Fruit fly (Drosophila melanogaster) whole organism, embryonic: ENCODE results near the gene CG3764.

Source experiments
- CG12659 ChIP-seq: fragments of 200-800 bp; sonication (Bioruptor generic); optimal IDR thresholded peaks from 3 replicates; lab custom pipeline; 2017; ENCODE audit warnings: mild to moderate bottlenecking, missing biosample characterization, missing genetic modification reagents, missing genetic modification characterization
- CG13894 ChIP-seq: fragments of 200-800 bp; sonication (Bioruptor generic); optimal IDR thresholded peaks from 3 replicates; lab custom pipeline; 2018; ENCODE audit warnings: missing biosample characterization, mild to moderate bottlenecking, missing genetic modification characterization, moderate library complexity
- CG16813 ChIP-seq: fragments of 200-800 bp; sonication (Bioruptor generic); IDR thresholded peaks from 3 replicates; pipeline ENCODE4 v1.3.6; 2022; ENCODE audit warnings: missing biosample characterization, missing genetic modification characterization; ENCODE audit not compliant: partially characterized antibody
- CG2116 ChIP-seq: fragments of 200-800 bp; sonication (Bioruptor generic); optimal IDR thresholded peaks from 3 replicates; lab custom pipeline; 2018; ENCODE audit warnings: missing biosample characterization, mild to moderate bottlenecking, missing genetic modification characterization
- CG2202 ChIP-seq: fragments of 200-800 bp; sonication (Bioruptor generic); optimal IDR thresholded peaks from 2 replicates; lab custom pipeline; 2018; ENCODE audit warnings: missing biosample characterization, mild to moderate bottlenecking, missing genetic modification characterization
- CG2712 ChIP-seq: fragments of 200-800 bp; optimal IDR thresholded peaks from 3 replicates; lab custom pipeline; 2019; ENCODE audit warnings: missing biosample characterization, mild to moderate bottlenecking, missing genetic modification characterization, moderate library complexity
- CG31441 ChIP-seq: fragments of 200-800 bp; sonication (Bioruptor generic); IDR thresholded peaks from 2 replicates; pipeline ENCODE4 v1.3.6; 2022; ENCODE audit warnings: missing biosample characterization, missing genetic modification characterization
- CG3281 ChIP-seq: fragments of 200-800 bp; sonication (Bioruptor generic); optimal IDR thresholded peaks from 3 replicates; lab custom pipeline; 2017; ENCODE audit warnings: missing biosample characterization, mild to moderate bottlenecking, missing genetic modification characterization
- CG3726 ChIP-seq: fragments of 200-800 bp; sonication (Bioruptor generic); IDR thresholded peaks from 3 replicates; pipeline ENCODE4, ENCODE4 v1.3.6; 2022; ENCODE audit warnings: missing biosample characterization, missing genetic modification characterization
- CG7745 ChIP-seq: fragments of 200-800 bp; sonication (Bioruptor generic); optimal IDR thresholded peaks from 2 replicates; lab custom pipeline; 2018; ENCODE audit warnings: missing biosample characterization, mild to moderate bottlenecking, missing genetic modification characterization, moderate library complexity
- CG7839 ChIP-seq: fragments of 200-800 bp; sonication (Bioruptor generic); optimal IDR thresholded peaks from 3 replicates; lab custom pipeline; 2018; ENCODE audit warnings: missing biosample characterization, mild to moderate bottlenecking, missing genetic modification characterization, moderate library complexity
- CG8478 ChIP-seq: fragments of >200 bp; optimal IDR thresholded peaks from 2 replicates; lab custom pipeline; 2018
- CG9932 ChIP-seq: fragments of 200-800 bp; sonication (Bioruptor generic); IDR thresholded peaks from 2 replicates; pipeline ENCODE4 v1.3.6; 2022; ENCODE audit warnings: missing biosample characterization, missing genetic modification characterization
- CHES-1-like ChIP-seq: fragments of 200-800 bp; sonication (Bioruptor generic); optimal IDR thresholded peaks from 2 replicates; lab custom pipeline; 2016; ENCODE audit warnings: missing biosample characterization, missing genetic modification characterization
- Camta ChIP-seq: fragments of 200-800 bp; sonication (Bioruptor generic); optimal IDR thresholded peaks from 2 replicates; lab custom pipeline; 2016; ENCODE audit warnings: missing biosample characterization, missing genetic modification characterization
- Chrac-16 ChIP-seq: fragments of 200-800 bp; sonication (Bioruptor generic); optimal IDR thresholded peaks from 3 replicates; lab custom pipeline; 2016; ENCODE audit warnings: missing biosample characterization, missing genetic modification characterization
- Gug ChIP-seq: fragments of 200-800 bp; sonication (Bioruptor generic); IDR thresholded peaks from 4 replicates; pipeline ENCODE4 v1.3.6; 2022; ENCODE audit warnings: missing biosample characterization, missing genetic modification characterization
- H2.0 ChIP-seq: fragments of 200-800 bp; sonication (Bioruptor generic); IDR thresholded peaks from 2 replicates; pipeline ENCODE4 v1.3.6; 2022; ENCODE audit warnings: missing biosample characterization, missing genetic modification characterization
- Hr3 ChIP-seq: fragments of 200-800 bp; sonication (Bioruptor generic); optimal IDR thresholded peaks from 3 replicates; lab custom pipeline; 2016; ENCODE audit warnings: missing biosample characterization, missing genetic modification characterization
- Mes4 ChIP-seq: fragments of 200-800 bp; sonication (Bioruptor generic); optimal IDR thresholded peaks from 2 replicates; lab custom pipeline; 2016; ENCODE audit warnings: missing biosample characterization, missing genetic modification characterization
- Rfx ChIP-seq: fragments of 200-800 bp; sonication (Bioruptor generic); IDR thresholded peaks from 2 replicates; pipeline ENCODE4 v1.3.6; 2022; ENCODE audit warnings: missing biosample characterization, missing genetic modification characterization
- Trl ChIP-seq, 3 experiments: fragments of >200 bp in 2 of 3; fragments of 200-800 bp in 1 of 3; sonication (Bioruptor generic) in 1 of 3; optimal IDR thresholded peaks; 2 replicates in 1 of 3; 3 replicates in 2 of 3; lab custom pipeline; 2016 to 2017; ENCODE audit warnings: missing biosample characterization in 1 of 3, missing genetic modification characterization in 1 of 3
- Xrp1 ChIP-seq: fragments of 200-800 bp; sonication (Bioruptor generic); IDR thresholded peaks from 2 replicates; pipeline ENCODE4 v1.3.6; 2022; ENCODE audit warnings: missing biosample characterization, missing genetic modification characterization
- ab ChIP-seq: fragments of 200-800 bp; sonication (Bioruptor generic); optimal IDR thresholded peaks from 2 replicates; lab custom pipeline; 2016; ENCODE audit warnings: missing biosample characterization, missing genetic modification characterization
- al ChIP-seq: fragments of 200-800 bp; sonication (Bioruptor generic); IDR thresholded peaks from 2 replicates; pipeline ENCODE4 v1.3.6; 2022; ENCODE audit warnings: missing biosample characterization, missing genetic modification characterization
- ara ChIP-seq: fragments of 200-800 bp; sonication (Bioruptor generic); IDR thresholded peaks from 2 replicates; pipeline ENCODE4 v1.3.6; 2022; ENCODE audit warnings: missing biosample characterization, missing genetic modification characterization
- cg ChIP-seq: fragments of 200-800 bp; sonication (Bioruptor generic); optimal IDR thresholded peaks from 3 replicates; lab custom pipeline; 2019; ENCODE audit warnings: missing biosample characterization, mild to moderate bottlenecking, missing genetic modification characterization, moderate library complexity
- chn ChIP-seq: fragments of 200-800 bp; sonication (Bioruptor generic); optimal IDR thresholded peaks from 2 replicates; lab custom pipeline; 2016; ENCODE audit warnings: missing biosample characterization, missing genetic modification characterization
- crc ChIP-seq: fragments of 200-800 bp; sonication (Bioruptor generic); optimal IDR thresholded peaks from 2 replicates; lab custom pipeline; 2016; ENCODE audit warnings: missing biosample characterization, missing genetic modification characterization
- dmrt99B ChIP-seq: fragments of 200-800 bp; sonication (Bioruptor generic); optimal IDR thresholded peaks from 2 replicates; lab custom pipeline; 2018; ENCODE audit warnings: missing biosample characterization, mild to moderate bottlenecking, missing genetic modification characterization, moderate library complexity
- dysf ChIP-seq: fragments of 200-800 bp; sonication (Bioruptor generic); IDR thresholded peaks from 3 replicates; pipeline ENCODE4 v1.3.6; 2022; ENCODE audit warnings: missing biosample characterization, missing genetic modification characterization
- emc ChIP-seq: fragments of 200-800 bp; sonication (Bioruptor generic); optimal IDR thresholded peaks from 2 replicates; lab custom pipeline; 2016; ENCODE audit warnings: missing biosample characterization, missing genetic modification characterization
- ems ChIP-seq: fragments of 200-800 bp; sonication (Bioruptor generic); optimal IDR thresholded peaks from 3 replicates; lab custom pipeline; 2016; ENCODE audit warnings: missing biosample characterization, missing genetic modification characterization
- exex ChIP-seq: fragments of 200-800 bp; sonication (Bioruptor generic); optimal IDR thresholded peaks from 4 replicates; lab custom pipeline; 2018; ENCODE audit warnings: missing biosample characterization, mild to moderate bottlenecking, missing genetic modification characterization, moderate library complexity
- fd96Cb ChIP-seq: fragments of 200-800 bp; sonication (Bioruptor generic); optimal IDR thresholded peaks from 2 replicates; lab custom pipeline; 2018; ENCODE audit warnings: missing biosample characterization, mild to moderate bottlenecking, missing genetic modification characterization, moderate library complexity
- gcm ChIP-seq: fragments of 200-800 bp; sonication (Bioruptor generic); optimal IDR thresholded peaks from 2 replicates; lab custom pipeline; 2019; ENCODE audit warnings: missing biosample characterization, mild to moderate bottlenecking, missing genetic modification characterization, moderate library complexity
- grn ChIP-seq: fragments of 200-800 bp; sonication (Bioruptor generic); optimal IDR thresholded peaks from 3 replicates; lab custom pipeline; 2017; ENCODE audit warnings: missing biosample characterization, missing genetic modification characterization
- gro ChIP-seq: fragments of 200-800 bp; sonication (Bioruptor generic); optimal IDR thresholded peaks from 2 replicates; lab custom pipeline; 2016; ENCODE audit warnings: missing biosample characterization, missing genetic modification characterization
- hth ChIP-seq: fragments of >200 bp; optimal IDR thresholded peaks from 2 replicates; lab custom pipeline; 2017; ENCODE audit warnings: inconsistent platforms
- klu ChIP-seq: fragments of 200-800 bp; sonication (Bioruptor generic); IDR thresholded peaks from 2 replicates; pipeline ENCODE4 v1.3.6; 2022; ENCODE audit warnings: missing biosample characterization, missing genetic modification characterization
- luna ChIP-seq: fragments of 200-800 bp; sonication (Bioruptor generic); optimal IDR thresholded peaks from 2 replicates; lab custom pipeline; 2016; ENCODE audit warnings: missing biosample characterization, missing genetic modification characterization
- mirr ChIP-seq: fragments of 200-800 bp; sonication (Bioruptor generic); optimal IDR thresholded peaks from 3 replicates; lab custom pipeline; 2018; ENCODE audit warnings: missing biosample characterization, mild to moderate bottlenecking, missing genetic modification characterization
- peb ChIP-seq: fragments of 200-800 bp; sonication (Bioruptor generic); IDR thresholded peaks from 2 replicates; pipeline ENCODE4 v1.3.6; 2022; ENCODE audit warnings: missing biosample characterization, missing genetic modification characterization
- pho ChIP-seq: fragments of 200-800 bp; sonication (Bioruptor generic); optimal IDR thresholded peaks from 2 replicates; lab custom pipeline; 2016; ENCODE audit warnings: missing biosample characterization, missing genetic modification characterization
- pum ChIP-seq: fragments of 200-800 bp; sonication (Bioruptor generic); optimal IDR thresholded peaks from 2 replicates; lab custom pipeline; 2016; ENCODE audit warnings: missing biosample characterization, missing genetic modification characterization
- shn ChIP-seq: fragments of 200-800 bp; sonication (Bioruptor generic); optimal IDR thresholded peaks from 3 replicates; lab custom pipeline; 2016; ENCODE audit warnings: missing biosample characterization, missing genetic modification characterization
- sob ChIP-seq: fragments of 200-800 bp; sonication (Bioruptor generic); IDR thresholded peaks from 2 replicates; pipeline ENCODE4 v1.3.6; 2022; ENCODE audit warnings: missing biosample characterization, missing genetic modification characterization
- stwl ChIP-seq: fragments of 200-800 bp; sonication (Bioruptor generic); optimal IDR thresholded peaks from 3 replicates; lab custom pipeline; 2018; ENCODE audit warnings: missing biosample characterization, mild to moderate bottlenecking, missing genetic modification characterization, moderate library complexity
- sug ChIP-seq: fragments of 200-800 bp; optimal IDR thresholded peaks from 2 replicates; lab custom pipeline; 2019; ENCODE audit warnings: missing biosample characterization, mild to moderate bottlenecking, missing genetic modification characterization, moderate library complexity
- trem ChIP-seq: fragments of 200-800 bp; optimal IDR thresholded peaks from 3 replicates; lab custom pipeline; 2019; ENCODE audit warnings: missing biosample characterization, mild to moderate bottlenecking, missing genetic modification characterization, moderate library complexity
- twi ChIP-seq: fragments of 200-800 bp; optimal IDR thresholded peaks from 2 replicates; lab custom pipeline; 2019; ENCODE audit warnings: missing biosample characterization, mild to moderate bottlenecking, missing genetic modification characterization, moderate library complexity

Gene CG3764

DNA sequence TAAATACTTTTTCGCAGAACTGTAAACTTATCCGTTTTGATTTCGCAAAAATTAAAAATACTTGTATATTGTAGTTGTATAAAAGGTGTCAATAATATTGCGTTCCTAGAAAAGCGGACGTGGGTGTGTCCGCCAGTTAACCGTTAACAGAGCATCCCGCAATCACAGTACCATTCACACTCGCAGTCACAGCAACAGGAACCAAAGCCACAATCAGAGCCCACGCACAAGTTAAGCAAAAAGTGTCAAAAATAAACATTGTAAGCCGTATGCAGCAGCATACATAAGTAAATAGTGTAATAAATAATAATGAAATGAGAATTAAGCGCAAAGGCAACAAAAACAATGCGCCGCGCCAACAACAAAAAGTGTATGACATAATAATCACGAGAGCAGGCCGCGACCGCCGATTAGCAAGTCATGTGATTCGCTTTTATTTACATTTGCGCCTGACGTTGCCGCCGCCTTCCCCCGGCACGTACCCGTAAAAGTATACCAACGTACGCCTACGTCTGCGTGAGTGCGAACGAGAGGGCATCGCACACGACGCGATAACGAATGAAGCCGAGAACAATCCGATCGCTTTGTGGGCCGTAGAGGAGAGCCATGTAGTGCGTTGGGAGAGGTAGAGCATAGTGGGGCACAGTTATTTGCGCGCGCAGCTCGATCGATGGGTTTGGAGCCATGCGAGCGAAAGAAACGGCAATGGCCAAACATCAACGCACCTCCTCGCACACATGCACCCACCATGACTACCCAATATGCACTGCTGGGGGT is 2.5 kb downstream of the CG3764 start (continued):
- peak; percentile 31 for TF ChIP-seq CG9932
- peak; percentile 16; the same call in 1 of the 2 replicates for TF ChIP-seq H2.0 (GFP tag; lab: Robert Waterston, UW)
- no peak for TF ChIP-seq crc (GFP tag; lab: Kevin White, UChicago)
- TF ChIP-seq exex: peak; percentile 95
- peak; percentile 13; the same call in 1 of the 2 replicates for TF ChIP-seq Xrp1 (GFP tag; lab: Robert Waterston, UW)
- no peak for TF ChIP-seq Mes4 (GFP tag; lab: Kevin White, UChicago)
- peak; percentile 38; the same call in 1 of the 2 replicates for TF ChIP-seq ara (GFP tag; lab: Robert Waterston, UW)
- TF ChIP-seq CG7839 (tag; lab: Kevin White, UChicago): peak; percentile 60
- TF ChIP-seq CG16813 (GFP tag; lab: Robert Waterston, UW): no peak
- TF ChIP-seq al (GFP tag; lab: Robert Waterston, UW): peak; percentile 24; the same call in 1 of the 2 replicates
- TF ChIP-seq gcm (GFP tag; lab: Kevin White, UChicago): no peak
- TF ChIP-seq CG7745 (tag; lab: Kevin White, UChicago): no peak
- TF ChIP-seq CG3281 (GFP tag; lab: Kevin White, UChicago): peak; percentile 47
- no peak for TF ChIP-seq Hr3 (GFP tag; lab: Kevin White, UChicago)
- no peak for TF ChIP-seq CHES-1-like (GFP tag; lab: Kevin White, UChicago)
- peak; percentile 43 to 54 for TF ChIP-seq Trl (optimal IDR thresholded peaks at IDR 0.05; lab: Kevin White, UChicago)
- TF ChIP-seq Trl (GFP tag; optimal IDR thresholded peaks at IDR 0.05; lab: Kevin White, UChicago): no peak
- TF ChIP-seq Rfx: peak; percentile 48
- TF ChIP-seq Chrac-16 (GFP tag; lab: Kevin White, UChicago): no peak
- TF ChIP-seq CG2712: peak; percentile 22
- TF ChIP-seq klu (GFP tag; lab: Robert Waterston, UW): peak; percentile 58; the same call in 1 of the 2 replicates
- peak; percentile 87 for TF ChIP-seq CG13894 (tag; lab: Kevin White, UChicago)
- no peak for TF ChIP-seq CG2202 (tag; lab: Kevin White, UChicago)
- TF ChIP-seq peb (GFP tag; lab: Robert Waterston, UW): no peak
- TF ChIP-seq grn (GFP tag; lab: Kevin White, UChicago): peak; percentile 47
- peak; percentile 25 for TF ChIP-seq ab
- TF ChIP-seq dmrt99B: peak; percentile 42
- TF ChIP-seq pho (GFP tag; lab: Kevin White, UChicago): peak; percentile 26
- peak; percentile 27 for TF ChIP-seq twi (tag; lab: Kevin White, UChicago)
- TF ChIP-seq dysf (GFP tag; lab: Robert Waterston, UW): peak; percentile 30; the same call in 1 of the 3 replicates
- peak; percentile 16 for TF ChIP-seq fd96Cb
- peak; percentile 15 for TF ChIP-seq shn
- no peak for TF ChIP-seq CG31441 (GFP tag; lab: Robert Waterston, UW)

DNA sequence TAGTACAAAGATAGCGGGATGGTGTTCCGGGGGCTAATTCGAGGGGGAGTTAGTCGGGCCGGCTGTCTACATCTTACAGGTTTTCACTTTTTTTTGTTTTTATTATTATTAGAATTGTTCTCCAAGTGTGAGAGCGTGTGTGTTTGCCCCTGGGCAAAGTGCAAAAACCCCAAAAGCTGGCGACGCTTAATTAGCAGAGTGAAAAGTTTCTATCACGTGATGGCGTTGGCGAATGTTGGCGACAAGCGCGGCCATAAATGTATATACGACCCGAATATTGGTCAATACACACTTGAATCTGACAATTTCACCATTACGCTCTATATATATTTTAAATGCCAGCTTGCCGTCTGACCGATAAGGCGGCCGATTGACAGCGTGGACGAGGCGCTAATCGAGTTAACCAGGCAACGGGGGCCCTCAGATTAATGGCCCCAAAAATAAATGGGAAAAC is 3.4 kb downstream of the CG3764 start:
- TF ChIP-seq luna (GFP tag; lab: Kevin White, UChicago) (no peak), gro (GFP tag; lab: Kevin White, UChicago) (no peak), CG12659 (GFP tag; lab: Kevin White, UChicago) (no peak), pum (GFP tag; lab: Kevin White, UChicago) (no peak), sob (GFP tag; lab: Robert Waterston, UW) (peak; percentile 12; the same call in 1 of the 2 replicates), mirr (GFP tag; lab: Kevin White, UChicago) (peak; percentile 48), cg (no peak), CG8478 (no peak), hth (no peak), emc (GFP tag; lab: Kevin White, UChicago) (no peak), CG2116 (GFP tag; lab: Kevin White, UChicago) (no peak), sug (tag; lab: Kevin White, UChicago) (peak; percentile 78), chn (GFP tag; lab: Kevin White, UChicago) (no peak), Gug (GFP tag; lab: Robert Waterston, UW) (no peak), ems (no peak), trem (tag; lab: Kevin White, UChicago) (no peak), stwl (tag; lab: Kevin White, UChicago) (no peak), Camta (no peak), CG3726 (GFP tag; lab: Robert Waterston, UW) (no peak)
